Worm (Caenorhabditis elegans): Measurements from ENCODE around the gene cyp-33C3.

cyp-33C3 gene

DNA sequence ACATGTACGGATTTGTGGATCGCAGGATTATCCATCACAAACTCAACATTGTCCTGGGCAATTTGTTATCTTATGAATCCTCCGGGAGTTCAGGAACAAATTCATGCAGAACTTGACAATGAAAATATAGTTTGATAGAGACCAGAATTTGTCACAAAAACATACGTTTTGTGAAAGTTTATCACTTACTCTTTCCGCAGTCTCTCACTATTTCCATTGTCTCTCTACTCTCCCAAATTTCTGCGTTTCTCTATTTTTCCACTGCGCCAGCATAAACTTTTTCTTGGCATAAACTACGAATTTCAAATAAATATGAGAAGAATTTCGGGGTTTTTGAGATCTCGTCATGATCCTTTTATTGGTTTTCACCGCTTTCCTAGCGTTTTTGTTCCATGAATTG, at the start of gene cyp-33C3:
cyp-33C3 (plus strand) TSS at position 149 of the 400 bp plus-strand sequence.
- TF ChIP-seq ceh-36 (tag; optimal IDR thresholded peaks at IDR 0.05) (no peak), B0310.2 (tag; optimal IDR thresholded peaks at IDR 0.05) (no peak), hmbx-1 (tag; optimal IDR thresholded peaks at IDR 0.05) (no peak), pes-1 (GFP tag; IDR thresholded peaks at IDR 0.05) (no peak), tbx-11 (GFP tag; IDR thresholded peaks at IDR 0.05) (no peak), sea-1 (GFP tag; conservative IDR thresholded peaks at IDR 0.05) (no peak), tra-4 (tag; optimal IDR thresholded peaks at IDR 0.05) (no peak), hnd-1 (tag; optimal IDR thresholded peaks at IDR 0.05) (no peak), flt-1 (GFP tag; IDR thresholded peaks at IDR 0.05) (no peak)

DNA sequence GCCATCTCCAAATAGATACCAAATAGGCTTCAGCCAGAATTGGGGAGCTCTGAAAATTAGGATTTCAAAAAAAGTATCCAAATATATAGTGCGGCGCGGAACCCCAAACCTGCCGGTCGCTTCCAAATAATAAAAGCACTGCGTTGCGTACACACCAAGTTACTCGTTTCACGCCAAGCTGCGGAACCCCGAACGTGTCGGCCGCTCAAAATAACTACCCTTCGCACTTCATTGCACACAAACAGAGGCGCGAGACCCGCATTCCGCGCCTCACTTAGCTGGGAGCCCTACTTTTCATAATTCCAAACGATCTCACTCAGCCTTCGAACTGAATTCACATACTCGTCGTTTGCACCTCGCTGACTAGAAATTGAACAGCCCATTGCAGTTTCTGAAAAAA, 43.0 kb upstream of the cyp-33C3 start:
- TF ChIP-seq hnd-1 (tag; optimal IDR thresholded peaks at IDR 0.05), result no peak
- TF ChIP-seq ceh-13 (GFP tag; optimal IDR thresholded peaks at IDR 0.05), result no peak
- TF ChIP-seq tbx-11 (GFP tag; IDR thresholded peaks at IDR 0.05), result no peak
- TF ChIP-seq scrt-1 (GFP tag; IDR thresholded peaks at IDR 0.05), result no peak

DNA sequence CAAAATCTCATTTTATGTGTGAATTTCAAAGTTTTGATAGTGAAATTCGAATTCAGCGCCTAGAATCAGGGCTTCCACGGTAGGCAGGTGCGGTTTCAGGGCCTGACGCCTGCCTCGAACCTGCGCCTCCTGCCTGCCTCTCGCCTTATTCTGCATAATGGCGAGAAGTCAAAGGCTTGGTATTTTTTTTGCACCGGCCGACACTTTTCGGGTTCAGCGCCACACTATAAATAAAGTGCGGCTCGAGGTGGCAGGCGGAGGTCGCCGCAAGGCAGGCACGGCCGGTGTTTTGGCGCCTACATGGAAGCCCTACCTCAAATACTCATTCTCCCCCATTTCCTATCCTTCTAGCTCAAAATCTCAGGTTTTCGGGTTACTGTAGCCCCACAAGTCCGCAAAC, 42.2 kb upstream of the cyp-33C3 start:
- no peak for TF ChIP-seq ceh-13 (GFP tag; optimal IDR thresholded peaks at IDR 0.05)

DNA sequence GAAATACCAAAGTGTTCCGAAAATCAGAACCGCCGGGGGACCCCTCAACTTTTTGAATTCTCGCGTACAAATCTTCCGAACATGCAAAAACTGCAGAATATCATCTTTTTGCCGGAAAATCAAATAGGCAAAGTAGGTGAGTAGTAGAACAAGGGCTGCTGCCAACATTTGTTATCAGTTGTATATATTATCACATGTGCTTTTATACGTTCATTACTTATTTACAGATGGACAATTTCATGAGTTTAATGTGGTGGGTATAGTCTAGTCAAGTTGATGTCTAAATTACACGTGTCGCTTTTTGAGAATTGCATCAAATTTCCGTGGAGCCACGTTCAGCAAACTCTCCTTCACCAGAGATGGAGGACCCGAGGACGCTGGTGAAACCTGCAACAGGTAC, 41.3 kb upstream of the cyp-33C3 start, which contains the start of gene cyp-32B1:
cyp-32B1 (minus strand) TSS at position 176 of the 400 bp plus-strand sequence.
- no peak for TF ChIP-seq ets-7 (tag; optimal IDR thresholded peaks at IDR 0.05)
- TF ChIP-seq hmg-4 (GFP tag; optimal IDR thresholded peaks at IDR 0.05), result no peak
- TF ChIP-seq hmbx-1 (tag; optimal IDR thresholded peaks at IDR 0.05), result no peak
- TF ChIP-seq aly-1 (tag; optimal IDR thresholded peaks at IDR 0.05), result no peak
- TF ChIP-seq sea-1 (GFP tag; conservative IDR thresholded peaks at IDR 0.05), result no peak
- no peak for TF ChIP-seq ama-1 (optimal IDR thresholded peaks at IDR 0.05)
- no peak for TF ChIP-seq pes-1 (GFP tag; IDR thresholded peaks at IDR 0.05)
- no peak for TF ChIP-seq ceh-36 (tag; optimal IDR thresholded peaks at IDR 0.05)
- no peak for TF ChIP-seq tbx-37 (GFP tag; conservative IDR thresholded peaks at IDR 0.05)

DNA sequence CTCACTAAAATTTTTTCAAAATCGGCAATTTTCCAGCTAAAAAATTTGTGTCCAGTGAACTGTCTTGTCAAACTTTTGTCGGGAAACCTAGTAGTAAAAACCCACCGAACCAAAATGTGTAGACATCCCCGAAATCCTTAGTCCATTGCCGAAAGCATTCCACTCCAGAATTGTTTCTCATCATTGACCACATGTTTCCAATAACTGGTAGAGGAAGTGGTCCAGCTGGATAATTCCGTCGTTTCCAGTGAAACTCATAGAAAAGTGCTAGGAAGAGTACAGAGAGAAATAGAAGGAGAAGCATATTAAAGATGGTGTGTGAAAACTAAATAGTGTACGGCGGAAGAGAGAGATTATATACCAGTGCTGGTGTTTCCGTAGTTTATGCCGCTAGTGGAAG, 38.5 kb upstream of the cyp-33C3 start, which contains the start of gene cyp-33C12:
cyp-33C12 (minus strand) TSS at position 321 of the 400 bp plus-strand sequence.
- no peak for TF ChIP-seq F13C5.2 (tag; optimal IDR thresholded peaks at IDR 0.05)
- TF ChIP-seq tbx-11 (GFP tag; IDR thresholded peaks at IDR 0.05), result no peak
- no peak for TF ChIP-seq ceh-36 (tag; optimal IDR thresholded peaks at IDR 0.05)
- no peak for TF ChIP-seq tbx-37 (GFP tag; conservative IDR thresholded peaks at IDR 0.05)
- TF ChIP-seq flt-1 (GFP tag; IDR thresholded peaks at IDR 0.05), result no peak
- no peak for TF ChIP-seq tra-4 (tag; optimal IDR thresholded peaks at IDR 0.05)
- no peak for TF ChIP-seq scrt-1 (GFP tag; IDR thresholded peaks at IDR 0.05)
- no peak for TF ChIP-seq sea-1 (GFP tag; conservative IDR thresholded peaks at IDR 0.05)

DNA sequence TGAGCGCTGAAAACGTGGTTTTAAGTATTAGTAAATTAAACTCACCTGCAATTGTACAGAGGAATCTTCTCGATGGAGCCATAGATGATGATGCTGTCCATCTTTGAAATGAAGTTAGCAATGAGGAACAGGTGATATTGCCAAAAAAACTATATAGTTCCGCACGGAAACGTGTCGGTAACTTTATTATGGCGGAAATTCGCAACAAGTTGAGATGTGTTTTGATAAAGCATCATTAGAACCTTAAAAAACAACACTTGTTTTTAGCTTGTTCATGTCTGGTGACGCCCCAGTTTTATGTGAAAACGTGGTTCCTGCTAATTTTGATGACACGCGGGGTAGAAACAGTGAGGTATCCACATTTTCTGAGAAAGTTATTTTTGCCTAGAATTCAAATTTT, 36.4 kb upstream of the cyp-33C3 start, which contains the start of gene srt-40:
srt-40 (minus strand) TSS at position 101 of the 400 bp plus-strand sequence.
- TF ChIP-seq hmbx-1 (tag; optimal IDR thresholded peaks at IDR 0.05) (no peak), ceh-36 (tag; optimal IDR thresholded peaks at IDR 0.05) (no peak)

DNA sequence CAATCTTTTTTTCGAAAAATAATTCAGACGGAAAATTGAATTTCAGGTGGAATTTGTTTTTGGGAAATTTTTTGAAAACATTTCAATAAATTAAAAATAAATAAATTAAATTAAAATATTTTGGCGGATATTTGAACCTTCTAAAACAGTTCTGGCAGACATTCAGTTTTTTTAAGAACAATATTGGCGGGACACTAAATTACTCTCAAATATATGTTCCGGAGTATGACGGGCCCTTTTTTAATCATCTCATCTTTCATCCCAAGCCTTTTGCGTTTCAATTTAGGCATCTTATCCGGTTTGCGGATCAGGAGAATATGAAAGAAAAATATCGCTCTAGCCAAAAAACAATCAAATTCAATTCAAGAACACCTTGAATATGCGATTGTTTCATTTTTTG, 35.8 kb upstream of the cyp-33C3 start, which contains the start of gene svh-11:
svh-11 (plus strand) TSS at position 301 of the 400 bp plus-strand sequence.
- no peak for TF ChIP-seq sea-1 (GFP tag; conservative IDR thresholded peaks at IDR 0.05)
- TF ChIP-seq ceh-36 (tag; optimal IDR thresholded peaks at IDR 0.05), result no peak
- no peak for TF ChIP-seq B0310.2 (tag; optimal IDR thresholded peaks at IDR 0.05)
- TF ChIP-seq flt-1 (GFP tag; IDR thresholded peaks at IDR 0.05), result no peak
- no peak for TF ChIP-seq ceh-13 (GFP tag; optimal IDR thresholded peaks at IDR 0.05)
- TF ChIP-seq ets-7 (tag; optimal IDR thresholded peaks at IDR 0.05), result no peak
- no peak for TF ChIP-seq aly-1 (tag; optimal IDR thresholded peaks at IDR 0.05)
- no peak for TF ChIP-seq hnd-1 (tag; optimal IDR thresholded peaks at IDR 0.05)
- TF ChIP-seq hmg-4 (GFP tag; optimal IDR thresholded peaks at IDR 0.05), result no peak
- TF ChIP-seq tbx-37 (GFP tag; conservative IDR thresholded peaks at IDR 0.05), result no peak

DNA sequence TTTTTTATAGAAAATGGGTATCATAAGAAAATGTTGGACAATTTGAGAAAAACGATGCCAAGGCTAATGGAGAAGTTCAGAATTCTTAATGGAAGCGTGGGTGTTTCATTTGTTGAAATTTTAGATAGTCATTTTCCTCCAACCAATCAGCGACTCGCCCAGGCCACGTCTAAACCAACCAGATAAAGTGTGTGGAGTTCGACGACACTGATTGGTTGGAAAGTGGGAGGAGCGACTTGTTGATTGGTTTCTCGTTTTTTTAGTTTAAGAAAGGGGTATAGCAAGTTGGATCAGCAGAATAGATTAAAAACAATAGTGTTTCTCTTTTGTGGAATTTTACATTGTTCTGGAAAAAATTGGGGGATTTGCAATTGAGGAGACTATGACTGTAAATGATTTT, 35.1 kb upstream of the cyp-33C3 start:
- TF ChIP-seq ceh-36 (tag; optimal IDR thresholded peaks at IDR 0.05), result no peak
- no peak for TF ChIP-seq scrt-1 (GFP tag; IDR thresholded peaks at IDR 0.05)
- no peak for TF ChIP-seq ets-7 (tag; optimal IDR thresholded peaks at IDR 0.05)
- TF ChIP-seq hmbx-1 (tag; optimal IDR thresholded peaks at IDR 0.05), result no peak
- no peak for TF ChIP-seq flt-1 (GFP tag; IDR thresholded peaks at IDR 0.05)
- TF ChIP-seq sea-1 (GFP tag; conservative IDR thresholded peaks at IDR 0.05), result no peak
- TF ChIP-seq pes-1 (GFP tag; IDR thresholded peaks at IDR 0.05), result no peak
- TF ChIP-seq tra-4 (tag; optimal IDR thresholded peaks at IDR 0.05), result no peak
- TF ChIP-seq B0310.2 (tag; optimal IDR thresholded peaks at IDR 0.05), result no peak
- TF ChIP-seq hnd-1 (tag; optimal IDR thresholded peaks at IDR 0.05), result no peak
- TF ChIP-seq F13C5.2 (tag; optimal IDR thresholded peaks at IDR 0.05), result no peak
- TF ChIP-seq tbx-37 (GFP tag; conservative IDR thresholded peaks at IDR 0.05), result no peak
- TF ChIP-seq ama-1 (optimal IDR thresholded peaks at IDR 0.05), result no peak
- TF ChIP-seq ceh-13 (GFP tag; optimal IDR thresholded peaks at IDR 0.05), result no peak
- TF ChIP-seq tbx-11 (GFP tag; IDR thresholded peaks at IDR 0.05), result no peak
- no peak for TF ChIP-seq hmg-4 (GFP tag; optimal IDR thresholded peaks at IDR 0.05)
- TF ChIP-seq aly-1 (tag; optimal IDR thresholded peaks at IDR 0.05), result no peak

DNA sequence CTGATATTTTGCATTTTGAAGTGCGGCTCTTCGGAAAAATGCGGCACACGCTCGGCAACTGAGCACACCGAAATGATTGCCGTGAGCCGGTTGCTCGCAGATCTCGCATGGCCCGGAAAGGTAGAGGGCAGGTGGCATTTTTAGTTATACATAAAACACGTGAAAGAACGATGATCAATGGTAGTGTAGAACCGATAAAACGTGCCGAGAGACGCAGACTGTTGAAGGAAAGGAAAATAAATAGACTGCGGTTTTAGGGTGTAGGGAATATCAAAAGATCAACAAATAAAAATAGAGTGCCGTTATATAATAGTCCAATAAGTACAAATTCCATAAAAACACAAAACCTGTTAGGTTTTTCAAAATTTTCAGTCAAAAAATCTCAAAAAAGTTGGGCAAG, 30.6 kb upstream of the cyp-33C3 start, which contains the start of gene nhr-133:
nhr-133 (minus strand) TSS at position 183 of the 400 bp plus-strand sequence.
- TF ChIP-seq ets-7 (tag; optimal IDR thresholded peaks at IDR 0.05) (no peak), scrt-1 (GFP tag; IDR thresholded peaks at IDR 0.05) (no peak), tra-4 (tag; optimal IDR thresholded peaks at IDR 0.05) (no peak), sea-1 (GFP tag; conservative IDR thresholded peaks at IDR 0.05) (no peak)
